Fruit fly (Drosophila melanogaster): Measurements from ENCODE around the gene Kal1.

Kal1 gene

DNA sequence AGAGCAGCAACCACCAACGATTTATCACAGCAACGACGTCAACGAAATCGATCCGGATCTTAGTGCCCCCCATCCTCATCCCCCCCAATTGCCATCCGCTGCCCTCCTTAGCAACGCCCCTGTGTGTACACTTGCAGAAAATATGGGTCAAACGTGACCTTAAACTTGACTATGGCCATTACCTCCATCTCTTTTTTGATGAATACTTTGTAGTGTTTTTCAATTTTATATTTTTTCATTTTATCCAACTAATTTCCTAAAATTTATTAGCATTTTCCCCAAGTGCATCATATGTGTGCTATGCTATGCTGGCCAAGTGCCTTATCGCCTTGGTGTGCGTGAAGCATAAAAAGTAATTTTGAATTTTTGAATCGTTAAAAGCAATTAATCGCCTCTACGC lies 1.8 kb downstream of the Kal1 start (continued):
- TF ChIP-seq salr (GFP tag; optimal IDR thresholded peaks at IDR 0.05): peak; percentile 59 to 77
- peak; percentile 91 for TF ChIP-seq CG10631 (GFP tag; optimal IDR thresholded peaks at IDR 0.05)
- peak; percentile 87 for TF ChIP-seq CG10669 (GFP tag; optimal IDR thresholded peaks at IDR 0.05)
- TF ChIP-seq acj6 (GFP tag; optimal IDR thresholded peaks at IDR 0.05): peak; percentile 84
- TF ChIP-seq CG6276 (GFP tag; optimal IDR thresholded peaks at IDR 0.05): peak; percentile 63
- peak; percentile 89 for TF ChIP-seq CG6808 (GFP tag; optimal IDR thresholded peaks at IDR 0.05)
- peak; percentile 87 for TF ChIP-seq Ets96B (tag; optimal IDR thresholded peaks at IDR 0.05)
- TF ChIP-seq CG3919 (GFP tag; optimal IDR thresholded peaks at IDR 0.05): peak; percentile 91
- peak; percentile 67 for TF ChIP-seq dac (GFP tag; optimal IDR thresholded peaks at IDR 0.05)
- peak; percentile 77 for TF ChIP-seq net (GFP tag; optimal IDR thresholded peaks at IDR 0.05)
- no peak for TF ChIP-seq fkh (GFP tag; optimal IDR thresholded peaks at IDR 0.05)
- peak; percentile 87 for TF ChIP-seq spab (GFP tag; optimal IDR thresholded peaks at IDR 0.05)
- TF ChIP-seq Ets21C (GFP tag; optimal IDR thresholded peaks at IDR 0.05): peak; percentile 66
- TF ChIP-seq achi (GFP tag; optimal IDR thresholded peaks at IDR 0.05): peak; percentile 85
- TF ChIP-seq Blimp-1 (GFP tag; optimal IDR thresholded peaks at IDR 0.05): peak; percentile 49
- TF ChIP-seq CG34406 (GFP tag; optimal IDR thresholded peaks at IDR 0.05): peak; percentile 77
- TF ChIP-seq CG1621 (tag; optimal IDR thresholded peaks at IDR 0.05): peak; percentile 84
- TF ChIP-seq pdm3 (GFP tag; optimal IDR thresholded peaks at IDR 0.05): peak; percentile 85
- peak; percentile 69 for TF ChIP-seq Lpt (GFP tag; optimal IDR thresholded peaks at IDR 0.05)
- TF ChIP-seq CG11762 (GFP tag; optimal IDR thresholded peaks at IDR 0.05; ENCODE audit: insufficient read depth): peak; percentile 80
- TF ChIP-seq Hr4 (GFP tag; optimal IDR thresholded peaks at IDR 0.05): peak; percentile 79
- peak; percentile 87 for TF ChIP-seq dsx (GFP tag; optimal IDR thresholded peaks at IDR 0.05; ENCODE audit: poor library complexity, severe bottlenecking)
- peak; percentile 83 for TF ChIP-seq CG7368 (GFP tag; optimal IDR thresholded peaks at IDR 0.05)
- peak; percentile 21 for TF ChIP-seq CG6854 (GFP tag; optimal IDR thresholded peaks at IDR 0.05)
- TF ChIP-seq CG31627 (GFP tag; optimal IDR thresholded peaks at IDR 0.05): peak; percentile 80
- peak; percentile 47 for TF ChIP-seq Eip93F (GFP tag; optimal IDR thresholded peaks at IDR 0.05)
- TF ChIP-seq CG6163 (GFP tag; IDR thresholded peaks at IDR 0.05): peak; percentile 94
- peak; percentile 62 for TF ChIP-seq fd85E (GFP tag; optimal IDR thresholded peaks at IDR 0.05)
- peak; percentile 74 for TF ChIP-seq Sox102F (GFP tag; optimal IDR thresholded peaks at IDR 0.05)
- TF ChIP-seq Met (GFP tag; optimal IDR thresholded peaks at IDR 0.05): peak; percentile 85

DNA sequence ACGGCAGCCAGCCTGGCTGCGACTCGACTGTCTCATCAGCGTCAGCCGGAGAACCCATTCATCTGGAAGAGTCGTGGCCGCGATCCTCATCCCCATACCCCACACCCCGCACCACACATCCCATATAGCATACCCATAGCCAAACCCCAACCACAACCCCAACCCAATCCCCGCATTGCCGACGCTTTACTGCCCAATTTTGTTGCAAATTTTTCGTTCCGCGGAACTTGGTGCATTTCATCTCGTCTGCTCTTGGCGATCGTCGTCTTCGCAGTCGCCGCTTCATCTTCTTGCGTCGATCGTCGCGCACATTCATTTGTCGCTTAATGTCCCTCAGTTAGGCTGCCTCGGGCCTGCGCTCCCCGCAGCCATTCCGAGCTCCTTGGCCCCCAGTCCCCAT lies 2.2 kb downstream of the Kal1 start:
- TF ChIP-seq CG32006 (GFP tag; optimal IDR thresholded peaks at IDR 0.05) (no peak), fd85E (GFP tag; optimal IDR thresholded peaks at IDR 0.05) (no peak), net (GFP tag; optimal IDR thresholded peaks at IDR 0.05) (no peak), CG8319 (GFP tag; optimal IDR thresholded peaks at IDR 0.05) (no peak)

DNA sequence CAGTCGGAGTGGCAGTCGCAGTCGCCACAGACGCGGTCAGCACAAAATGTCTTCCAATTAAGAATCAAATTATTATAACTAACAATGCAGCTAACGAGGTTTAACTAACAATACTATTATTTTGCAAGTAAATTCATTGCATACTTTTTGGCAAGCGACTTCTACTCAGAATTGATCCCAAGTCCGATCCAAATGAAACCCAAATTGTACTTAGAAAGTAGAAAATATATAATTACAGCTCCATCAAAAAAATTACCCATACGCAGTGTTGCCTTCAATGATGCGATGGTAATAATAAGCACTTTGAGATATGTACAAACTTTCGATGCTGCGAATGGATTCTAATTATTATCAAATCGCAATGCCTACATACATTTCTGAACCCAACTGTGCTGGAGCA lies 2.6 kb downstream of the Kal1 start:
- TF ChIP-seq CG10631 (GFP tag; optimal IDR thresholded peaks at IDR 0.05) (peak; percentile 61), fd59A (GFP tag; optimal IDR thresholded peaks at IDR 0.05) (peak; percentile 61), CG11762 (GFP tag; optimal IDR thresholded peaks at IDR 0.05; ENCODE audit: insufficient read depth) (peak; percentile 22), cyc (GFP tag; optimal IDR thresholded peaks at IDR 0.05) (peak; percentile 20), CG16779 (tag; optimal IDR thresholded peaks at IDR 0.05) (no peak), Ets96B (tag; optimal IDR thresholded peaks at IDR 0.05) (peak; percentile 58), CG6163 (GFP tag; IDR thresholded peaks at IDR 0.05) (0 out of 3 replicates have a peak, but pooled peaks have one; percentile 22), Hr39 (GFP tag; optimal IDR thresholded peaks at IDR 0.05) (peak; percentile 41), topi (GFP tag; optimal IDR thresholded peaks at IDR 0.05) (peak; percentile 48), CG6792 (GFP tag; optimal IDR thresholded peaks at IDR 0.05) (peak; percentile 54), Sox102F (GFP tag; optimal IDR thresholded peaks at IDR 0.05) (no peak), Smox (GFP tag; optimal IDR thresholded peaks at IDR 0.05) (peak; percentile 34), CG8319 (GFP tag; optimal IDR thresholded peaks at IDR 0.05) (no peak), salr (GFP tag; optimal IDR thresholded peaks at IDR 0.05) (peak in 1 of 2 experiments; percentile 75), CG9139 (GFP tag; optimal IDR thresholded peaks at IDR 0.05) (peak; percentile 29), Eip93F (GFP tag; optimal IDR thresholded peaks at IDR 0.05) (no peak), CG6854 (GFP tag; optimal IDR thresholded peaks at IDR 0.05) (no peak), fd85E (GFP tag; optimal IDR thresholded peaks at IDR 0.05) (no peak), CG8119 (GFP tag; IDR thresholded peaks at IDR 0.05) (peak; percentile 64; the same call in 2 of the 3 replicates), CG3032 (tag; optimal IDR thresholded peaks at IDR 0.05) (peak; percentile 69), svp (GFP tag) (peak; percentile 79), Sox15 (GFP tag; optimal IDR thresholded peaks at IDR 0.05) (peak; percentile 8), esn (GFP tag; optimal IDR thresholded peaks at IDR 0.05) (peak; percentile 59), CG32006 (GFP tag; optimal IDR thresholded peaks at IDR 0.05) (peak; percentile 75), OdsH (GFP tag; optimal IDR thresholded peaks at IDR 0.05) (peak; percentile 57), Eip78C (GFP tag) (peak; percentile 90), CG31627 (GFP tag; optimal IDR thresholded peaks at IDR 0.05) (peak; percentile 45), acj6 (GFP tag; optimal IDR thresholded peaks at IDR 0.05) (peak; percentile 58)

Measured in whole organism, prepupa.